Worm (Caenorhabditis elegans) whole organism, late embryonic: Measurements from ENCODE around the gene gid-2.

Experiments used
- dve-1 ChIP-seq: sonication (generic microtip); optimal IDR thresholded peaks from 2 replicates; lab custom pipeline; 2017; ENCODE audit warnings: antibody characterized with exemption, mild to moderate bottlenecking, missing genetic modification characterization, missing compliant biosample characterization
- eyg-1 ChIP-seq: sonication (generic microtip); optimal IDR thresholded peaks from 2 replicates; lab custom pipeline; 2016; ENCODE audit warnings: missing genotype, missing genetic modification characterization, missing compliant biosample characterization
- tbx-2 ChIP-seq: sonication (generic microtip); optimal IDR thresholded peaks from 2 replicates; lab custom pipeline; 2016; ENCODE audit warnings: missing genetic modification characterization, missing compliant biosample characterization

- no peak for TF ChIP-seq tbx-2 (tag; lab: Kevin White, UChicago)
- TF ChIP-seq eyg-1 = no peak
- TF ChIP-seq dve-1 = no peak
These were observed 53.3 kb downstream of the gid-2 start, which contains the start of gene F47G3.1 for ce11 chrX:2385453-2385852.
